Fruit fly (Drosophila melanogaster) whole organism, embryonic: ENCODE results near the gene CG16959.
A peak's percentile ranks its signal among the peaks of the same experiment; 100 is the strongest.

Experiments used
- Asciz ChIP-seq: fragments of 200-800 bp; sonication (Bioruptor generic); optimal IDR thresholded peaks from 2 replicates; lab custom pipeline; 2017; ENCODE audit warnings: missing biosample characterization, mild to moderate bottlenecking, missing genetic modification characterization, missing genetic modification reagents
- CG10147 ChIP-seq: fragments of 200-800 bp; sonication (Bioruptor generic); optimal IDR thresholded peaks from 2 replicates; lab custom pipeline; 2019; ENCODE audit warnings: missing biosample characterization, mild to moderate bottlenecking, missing genetic modification characterization, moderate library complexity
- CG10209 ChIP-seq: fragments of 200-800 bp; sonication (Bioruptor generic); optimal IDR thresholded peaks from 3 replicates; lab custom pipeline; 2017; ENCODE audit warnings: missing biosample characterization, mild to moderate bottlenecking, missing genetic modification characterization, missing genetic modification reagents
- CG10267 ChIP-seq: fragments of 200-800 bp; sonication (Bioruptor generic); optimal IDR thresholded peaks from 2 replicates; lab custom pipeline; 2018; ENCODE audit warnings: missing biosample characterization, mild to moderate bottlenecking, missing genetic modification characterization, moderate library complexity
- CG10543 ChIP-seq: fragments of 200-800 bp; sonication (Bioruptor generic); optimal IDR thresholded peaks from 3 replicates; lab custom pipeline; 2017; ENCODE audit warnings: missing biosample characterization, mild to moderate bottlenecking, missing genetic modification characterization, moderate library complexity
- CG11398 ChIP-seq: fragments of 200-800 bp; sonication (Bioruptor generic); optimal IDR thresholded peaks from 2 replicates; lab custom pipeline; 2016; ENCODE audit warnings: missing biosample characterization, missing genetic modification characterization
- CG11560 ChIP-seq: fragments of 200-800 bp; sonication (Bioruptor generic); IDR thresholded peaks from 3 replicates; pipeline ENCODE4 v1.3.6; 2022; ENCODE audit warnings: missing biosample characterization, missing genetic modification characterization
- CG12391 ChIP-seq: fragments of 200-800 bp; sonication (Bioruptor generic); optimal IDR thresholded peaks from 3 replicates; lab custom pipeline; 2018; ENCODE audit warnings: missing biosample characterization, mild to moderate bottlenecking, missing genetic modification characterization, moderate library complexity
- CG13424 ChIP-seq: fragments of 200-800 bp; sonication (Bioruptor generic); optimal IDR thresholded peaks from 2 replicates; lab custom pipeline; 2019; ENCODE audit warnings: missing biosample characterization, mild to moderate bottlenecking, missing genetic modification characterization, moderate library complexity
- CG14014 ChIP-seq: fragments of 200-800 bp; sonication (Bioruptor generic); IDR thresholded peaks from 2 replicates; pipeline ENCODE4 v1.3.6; 2022; ENCODE audit warnings: missing biosample characterization, missing genetic modification characterization
- CG14710 ChIP-seq: fragments of 200-800 bp; sonication (Bioruptor generic); optimal IDR thresholded peaks from 3 replicates; lab custom pipeline; 2019; ENCODE audit warnings: missing biosample characterization, mild to moderate bottlenecking, missing genetic modification characterization, moderate library complexity
- CG16863 ChIP-seq: fragments of 200-800 bp; sonication (Bioruptor generic); optimal IDR thresholded peaks from 3 replicates; lab custom pipeline; 2016; ENCODE audit warnings: missing biosample characterization, missing genetic modification characterization
- CG17568 ChIP-seq: fragments of 200-800 bp; sonication (Bioruptor generic); optimal IDR thresholded peaks from 2 replicates; lab custom pipeline; 2018; ENCODE audit warnings: missing biosample characterization, mild to moderate bottlenecking, missing genetic modification characterization, moderate library complexity
- CG17829 ChIP-seq: fragments of 200-800 bp; optimal IDR thresholded peaks from 2 replicates; lab custom pipeline; 2019; ENCODE audit warnings: missing biosample characterization, mild to moderate bottlenecking, missing genetic modification characterization, moderate library complexity
- CG2712 ChIP-seq: fragments of 200-800 bp; optimal IDR thresholded peaks from 3 replicates; lab custom pipeline; 2019; ENCODE audit warnings: missing biosample characterization, mild to moderate bottlenecking, missing genetic modification characterization, moderate library complexity
- CG30403 ChIP-seq: fragments of 200-800 bp; sonication (Bioruptor generic); optimal IDR thresholded peaks from 3 replicates; lab custom pipeline; 2016; ENCODE audit warnings: missing biosample characterization, missing genetic modification characterization
- CG31365 ChIP-seq: fragments of 200-800 bp; sonication (Bioruptor generic); optimal IDR thresholded peaks from 2 replicates; lab custom pipeline; 2018; ENCODE audit warnings: missing biosample characterization, mild to moderate bottlenecking, missing genetic modification characterization
- CG34224 ChIP-seq: fragments of 200-800 bp; sonication (Bioruptor generic); IDR thresholded peaks from 3 replicates; pipeline ENCODE4 v1.3.6; 2022; ENCODE audit warnings: missing biosample characterization, missing genetic modification characterization; ENCODE audit not compliant: partially characterized antibody
- CG3726 ChIP-seq: fragments of 200-800 bp; sonication (Bioruptor generic); IDR thresholded peaks from 3 replicates; pipeline ENCODE4, ENCODE4 v1.3.6; 2022; ENCODE audit warnings: missing biosample characterization, missing genetic modification characterization
- CG3847 ChIP-seq: fragments of 200-800 bp; sonication (Bioruptor generic); IDR thresholded peaks from 2 replicates; pipeline ENCODE4 v1.3.6; 2022; ENCODE audit warnings: missing biosample characterization, missing genetic modification characterization
- CG4404 ChIP-seq: fragments of 200-800 bp; sonication (Bioruptor generic); IDR thresholded peaks from 2 replicates; pipeline ENCODE4 v1.3.6; 2022; ENCODE audit warnings: missing biosample characterization, missing genetic modification characterization
- CG6791 ChIP-seq: fragments of 200-800 bp; sonication (Bioruptor generic); IDR thresholded peaks from 3 replicates; pipeline ENCODE4 v1.3.6; 2022; ENCODE audit warnings: missing biosample characterization, missing genetic modification characterization; ENCODE audit not compliant: partially characterized antibody
- CG6813 ChIP-seq: fragments of 200-800 bp; sonication (Bioruptor generic); optimal IDR thresholded peaks from 2 replicates; lab custom pipeline; 2017; ENCODE audit warnings: missing biosample characterization, missing genetic modification characterization, mild to moderate bottlenecking, moderate library complexity, missing genetic modification reagents
- CG7928 ChIP-seq: fragments of 200-800 bp; sonication (Bioruptor generic); optimal IDR thresholded peaks from 2 replicates; lab custom pipeline; 2017; ENCODE audit warnings: missing biosample characterization, mild to moderate bottlenecking, missing genetic modification characterization
- CG7963 ChIP-seq: fragments of 200-800 bp; sonication (Bioruptor generic); IDR thresholded peaks from 3 replicates; pipeline ENCODE4 v1.3.6; 2022; ENCODE audit warnings: missing biosample characterization, missing genetic modification characterization; ENCODE audit not compliant: partially characterized antibody
- CG8388 ChIP-seq: fragments of 200-800 bp; sonication (Bioruptor generic); optimal IDR thresholded peaks from 2 replicates; lab custom pipeline; 2019; ENCODE audit warnings: missing biosample characterization, mild to moderate bottlenecking, missing genetic modification characterization, moderate library complexity
- CG9437 ChIP-seq: fragments of 200-800 bp; sonication (Bioruptor generic); optimal IDR thresholded peaks from 2 replicates; lab custom pipeline; 2018; ENCODE audit warnings: missing biosample characterization, mild to moderate bottlenecking, missing genetic modification characterization
- D19A ChIP-seq: fragments of 200-800 bp; optimal IDR thresholded peaks from 3 replicates; lab custom pipeline; 2019; ENCODE audit warnings: missing biosample characterization, mild to moderate bottlenecking, missing genetic modification characterization, moderate library complexity
- Dad ChIP-seq: fragments of 200-800 bp; sonication (Bioruptor generic); optimal IDR thresholded peaks from 3 replicates; lab custom pipeline; 2016; ENCODE audit warnings: missing biosample characterization, missing genetic modification characterization
- ERR ChIP-seq: fragments of 200-800 bp; sonication (Bioruptor generic); optimal IDR thresholded peaks from 2 replicates; lab custom pipeline; 2016; ENCODE audit warnings: missing biosample characterization, missing genetic modification characterization
- Kr ChIP-seq: fragments of 200-800 bp; sonication (Bioruptor generic); optimal IDR thresholded peaks from 2 replicates; lab custom pipeline; 2017; ENCODE audit warnings: missing biosample characterization, mild to moderate bottlenecking, missing genetic modification characterization
- Meics ChIP-seq: fragments of 200-800 bp; sonication (Bioruptor generic); optimal IDR thresholded peaks from 2 replicates; lab custom pipeline; 2017; ENCODE audit warnings: missing biosample characterization, mild to moderate bottlenecking, missing genetic modification characterization
- Sox100B ChIP-seq: fragments of 200-800 bp; sonication (Bioruptor generic); optimal IDR thresholded peaks from 3 replicates; lab custom pipeline; 2018; ENCODE audit warnings: missing biosample characterization, mild to moderate bottlenecking, missing genetic modification characterization
- Sox102F ChIP-seq: fragments of 200-800 bp; sonication (Bioruptor generic); optimal IDR thresholded peaks from 2 replicates; lab custom pipeline; 2018; ENCODE audit warnings: missing biosample characterization, mild to moderate bottlenecking, missing genetic modification characterization, moderate library complexity
- Xrp1 ChIP-seq: fragments of 200-800 bp; sonication (Bioruptor generic); IDR thresholded peaks from 2 replicates; pipeline ENCODE4 v1.3.6; 2022; ENCODE audit warnings: missing biosample characterization, missing genetic modification characterization
- YL-1 ChIP-seq: fragments of 200-800 bp; sonication (Bioruptor generic); optimal IDR thresholded peaks from 3 replicates; lab custom pipeline; 2017; ENCODE audit warnings: missing biosample characterization, mild to moderate bottlenecking, missing genetic modification characterization
- ac ChIP-seq: fragments of 200-800 bp; sonication (Bioruptor generic); optimal IDR thresholded peaks from 3 replicates; lab custom pipeline; 2017; ENCODE audit warnings: missing biosample characterization, mild to moderate bottlenecking, missing genetic modification characterization
- chinmo ChIP-seq: fragments of 200-800 bp; sonication (Bioruptor generic); IDR thresholded peaks from 4 replicates; pipeline ENCODE4 v1.3.6; 2022; ENCODE audit warnings: missing biosample characterization, missing genetic modification characterization; ENCODE audit not compliant: partially characterized antibody
- emc ChIP-seq: fragments of 200-800 bp; sonication (Bioruptor generic); optimal IDR thresholded peaks from 2 replicates; lab custom pipeline; 2016; ENCODE audit warnings: missing biosample characterization, missing genetic modification characterization
- esg ChIP-seq: fragments of 200-800 bp; sonication (Bioruptor generic); conservative IDR thresholded peaks from 2 replicates; pipeline ENCODE4 v1.3.6; 2022; ENCODE audit warnings: missing biosample characterization, missing genetic modification characterization
- fd96Cb ChIP-seq: fragments of 200-800 bp; sonication (Bioruptor generic); optimal IDR thresholded peaks from 2 replicates; lab custom pipeline; 2018; ENCODE audit warnings: missing biosample characterization, mild to moderate bottlenecking, missing genetic modification characterization, moderate library complexity
- gsb-n ChIP-seq: fragments of 200-800 bp; sonication (Bioruptor generic); optimal IDR thresholded peaks from 3 replicates; lab custom pipeline; 2018; ENCODE audit warnings: missing biosample characterization, mild to moderate bottlenecking, missing genetic modification characterization
- h ChIP-seq: fragments of >200 bp; optimal IDR thresholded peaks from 2 replicates; lab custom pipeline; 2017
- lbe ChIP-seq: fragments of 200-800 bp; sonication (Bioruptor generic); optimal IDR thresholded peaks from 2 replicates; lab custom pipeline; 2016; ENCODE audit warnings: missing biosample characterization, mild to moderate bottlenecking, missing genetic modification characterization
- nerfin-1 ChIP-seq: fragments of 200-800 bp; sonication (Bioruptor generic); optimal IDR thresholded peaks from 3 replicates; lab custom pipeline; 2019; ENCODE audit warnings: missing biosample characterization, mild to moderate bottlenecking, missing genetic modification characterization, moderate library complexity
- rib ChIP-seq: fragments of 200-800 bp; sonication (Bioruptor generic); IDR thresholded peaks from 2 replicates; pipeline ENCODE4 v1.3.6; 2022; ENCODE audit warnings: missing biosample characterization, missing genetic modification characterization
- sd ChIP-seq: fragments of 200-800 bp; sonication (Bioruptor generic); optimal IDR thresholded peaks from 3 replicates; lab custom pipeline; 2018; ENCODE audit warnings: missing biosample characterization, mild to moderate bottlenecking, missing genetic modification characterization, moderate library complexity
- sens ChIP-seq: fragments of 200-800 bp; sonication (Bioruptor generic); peaks from one replicate; lab custom pipeline; 2016; ENCODE audit warnings: missing biosample characterization, missing genetic modification characterization
- usp ChIP-seq: fragments of >200 bp; optimal IDR thresholded peaks from 2 replicates; lab custom pipeline; 2017; ENCODE audit warnings: missing biosample characterization, missing genetic modification characterization
- zen ChIP-seq: fragments of 200-800 bp; sonication (Bioruptor generic); optimal IDR thresholded peaks from 3 replicates; lab custom pipeline; 2018; ENCODE audit warnings: missing biosample characterization, mild to moderate bottlenecking, missing genetic modification characterization, moderate library complexity

CG16959 gene

DNA sequence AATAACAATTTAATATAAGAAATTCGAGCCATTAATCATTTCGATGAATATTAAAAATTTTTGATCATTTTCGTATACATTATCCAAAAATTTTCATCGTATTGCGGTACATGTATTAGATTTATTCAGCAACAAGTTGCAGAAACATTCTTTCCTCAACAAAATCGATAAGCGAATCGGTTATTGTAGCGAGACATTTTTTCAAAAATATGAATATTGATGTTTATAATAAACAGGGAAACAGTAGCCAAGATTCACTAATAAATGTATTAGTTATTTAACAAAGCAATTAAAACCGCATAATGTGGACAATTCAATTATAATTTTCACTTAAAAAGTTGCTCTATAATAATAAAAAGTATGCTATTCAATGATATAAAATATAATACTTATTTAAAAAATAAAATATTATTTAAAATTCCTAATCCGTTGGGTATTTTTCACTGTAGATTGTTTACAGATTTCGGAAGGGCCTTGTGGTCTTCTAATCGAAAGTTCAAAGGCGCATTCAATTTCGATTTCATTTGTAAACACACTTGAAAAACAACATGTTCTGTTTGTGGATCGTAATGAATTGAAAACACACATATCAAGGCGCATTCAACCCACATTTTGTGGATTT is 35.9 kb downstream of the CG16959 start (continued):
- TF ChIP-seq CG10267 (tag; lab: Kevin White, UChicago) = peak; percentile 27
- TF ChIP-seq CG3847 (GFP tag; lab: Robert Waterston, UW) = no peak
- TF ChIP-seq CG4404 (GFP tag; lab: Robert Waterston, UW) = no peak
- TF ChIP-seq zen = no peak
- no peak for TF ChIP-seq chinmo
- TF ChIP-seq esg (GFP tag; lab: Robert Waterston, UW) = no peak
- TF ChIP-seq CG14710 (tag; lab: Kevin White, UChicago) = no peak
- no peak for TF ChIP-seq ERR (GFP tag; lab: Kevin White, UChicago)
- no peak for TF ChIP-seq CG6813
- TF ChIP-seq Sox102F (GFP tag; lab: Kevin White, UChicago) = peak; percentile 46
- TF ChIP-seq CG34224 = no peak
- no peak for TF ChIP-seq ac (GFP tag; lab: Kevin White, UChicago)
- TF ChIP-seq CG14014 (GFP tag; lab: Robert Waterston, UW) = no peak
- 0 out of 2 replicates have a peak, but pooled peaks have one; percentile 6 for TF ChIP-seq Xrp1 (GFP tag; lab: Robert Waterston, UW)
- no peak for TF ChIP-seq lbe (GFP tag; lab: Kevin White, UChicago)
- TF ChIP-seq CG12391 = peak; percentile 55
- TF ChIP-seq CG16863 (GFP tag; lab: Kevin White, UChicago) = no peak
- no peak for TF ChIP-seq CG31365 (tag; lab: Kevin White, UChicago)
- no peak for TF ChIP-seq sens
- no peak for TF ChIP-seq CG17568 (GFP tag; lab: Kevin White, UChicago)
- no peak for TF ChIP-seq CG10543 (GFP tag; lab: Kevin White, UChicago)
- TF ChIP-seq CG17829 (tag; lab: Kevin White, UChicago) = peak; percentile 33
- TF ChIP-seq Meics = peak; percentile 15
- peak; percentile 37 for TF ChIP-seq Sox100B (GFP tag; lab: Kevin White, UChicago)
- TF ChIP-seq YL-1 (GFP tag; lab: Kevin White, UChicago) = no peak
- no peak for TF ChIP-seq CG6791
- no peak for TF ChIP-seq rib (GFP tag; lab: Robert Waterston, UW)
- peak; percentile 14 for TF ChIP-seq sd
- no peak for TF ChIP-seq Dad (GFP tag; lab: Kevin White, UChicago)
- TF ChIP-seq CG2712 (tag; lab: Kevin White, UChicago) = peak; percentile 63
- TF ChIP-seq CG10147 = peak; percentile 5
- TF ChIP-seq h = no peak
- TF ChIP-seq CG11560 = no peak
- peak; percentile 32 for TF ChIP-seq D19A
- no peak for TF ChIP-seq CG10209 (GFP tag; lab: Kevin White, UChicago)
- TF ChIP-seq CG30403 (GFP tag; lab: Kevin White, UChicago) = no peak
- TF ChIP-seq emc (GFP tag; lab: Kevin White, UChicago) = no peak
- peak; percentile 3 for TF ChIP-seq gsb-n (tag; lab: Kevin White, UChicago)
- TF ChIP-seq usp (GFP tag; lab: Kevin White, UChicago) = no peak
- no peak for TF ChIP-seq CG11398 (GFP tag; lab: Kevin White, UChicago)
- no peak for TF ChIP-seq Asciz
- no peak for TF ChIP-seq fd96Cb (tag; lab: Kevin White, UChicago)
- TF ChIP-seq CG9437 (GFP tag; lab: Kevin White, UChicago) = no peak
- no peak for TF ChIP-seq Kr (GFP tag; lab: Kevin White, UChicago)
- no peak for TF ChIP-seq CG7928 (GFP tag; lab: Kevin White, UChicago)
- TF ChIP-seq CG13424 = peak; percentile 56
- no peak for TF ChIP-seq CG7963 (GFP tag; lab: Robert Waterston, UW)
- TF ChIP-seq CG3726 = no peak
- TF ChIP-seq CG8388 (GFP tag; lab: Kevin White, UChicago) = no peak
- TF ChIP-seq nerfin-1 = no peak
